Fruit fly (Drosophila melanogaster) whole organism, larva: ENCODE measurements around the gene cana.

Experiments used
- noc ChIP-seq: fragments of 200-800 bp; sonication (Bioruptor generic); optimal IDR thresholded peaks from 3 replicates; lab custom pipeline; 2019; ENCODE audit warnings: missing biosample characterization, mild to moderate bottlenecking, missing genetic modification characterization, moderate library complexity

cana gene

DNA sequence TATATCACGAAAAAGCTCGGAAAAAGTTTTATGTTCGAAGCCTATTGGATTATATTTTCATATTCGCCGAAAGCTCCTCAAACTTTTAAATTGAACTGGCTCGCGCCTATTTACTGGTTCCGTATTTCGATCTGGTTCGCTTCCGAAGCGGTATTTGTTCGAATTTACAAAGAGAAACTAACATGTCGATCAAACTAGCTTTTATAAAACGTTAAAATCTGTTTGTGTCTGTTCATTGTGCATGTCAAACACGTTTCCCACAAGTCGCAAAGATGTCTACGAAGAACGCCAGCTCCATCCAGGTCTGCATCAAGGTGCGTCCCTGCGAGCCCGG is at the start of gene cana:
Gene cana (plus strand): TSS at position 149 of the 334 bp plus-strand sequence.
- no peak for TF ChIP-seq noc

DNA sequence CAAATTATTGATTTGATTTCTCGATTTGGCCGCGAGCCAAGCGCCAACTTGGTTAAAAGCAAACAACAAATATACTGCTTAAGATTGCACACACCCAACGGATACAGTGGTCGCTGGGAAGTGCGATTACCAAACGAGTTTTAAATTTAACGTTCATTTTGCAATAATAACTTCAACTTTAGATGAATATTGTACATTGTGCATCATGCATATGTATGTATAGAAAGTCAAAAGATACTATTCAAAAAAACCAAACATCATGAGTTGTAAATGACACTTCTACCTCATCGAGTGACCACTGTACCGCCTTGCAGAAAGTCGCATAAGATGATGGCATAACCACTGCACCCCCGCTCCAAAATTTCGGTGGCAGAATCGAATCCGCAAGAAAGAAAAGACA is 48.8 kb upstream of the cana start:
- TF ChIP-seq noc: no peak

- TF ChIP-seq noc: no peak
Observed at dm6 chr2L:11221296-11221698, 48.3 kb upstream of the cana start.

DNA sequence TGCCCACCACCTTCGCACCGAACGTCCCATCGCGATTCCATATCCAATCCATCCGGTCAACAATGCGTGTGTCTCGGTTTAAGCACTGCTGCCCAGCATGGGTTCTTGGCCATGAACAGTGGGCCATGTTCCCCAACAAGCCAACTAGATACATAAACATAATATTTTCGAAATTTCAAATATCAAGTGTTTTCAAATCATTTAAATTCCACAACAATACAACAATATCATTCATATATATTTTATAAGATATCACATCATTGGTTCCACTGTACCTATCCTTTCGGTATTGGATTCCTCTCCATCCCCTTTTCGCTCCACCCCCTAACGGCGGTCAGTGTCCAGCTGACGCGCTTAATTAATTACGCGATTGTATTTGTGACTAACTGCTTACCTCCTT is 47.5 kb upstream of the cana start:
- TF ChIP-seq noc: no peak

dm6 chr2L:11224443-11224842 is 45.1 kb upstream of the cana start:
- no peak for TF ChIP-seq noc

DNA sequence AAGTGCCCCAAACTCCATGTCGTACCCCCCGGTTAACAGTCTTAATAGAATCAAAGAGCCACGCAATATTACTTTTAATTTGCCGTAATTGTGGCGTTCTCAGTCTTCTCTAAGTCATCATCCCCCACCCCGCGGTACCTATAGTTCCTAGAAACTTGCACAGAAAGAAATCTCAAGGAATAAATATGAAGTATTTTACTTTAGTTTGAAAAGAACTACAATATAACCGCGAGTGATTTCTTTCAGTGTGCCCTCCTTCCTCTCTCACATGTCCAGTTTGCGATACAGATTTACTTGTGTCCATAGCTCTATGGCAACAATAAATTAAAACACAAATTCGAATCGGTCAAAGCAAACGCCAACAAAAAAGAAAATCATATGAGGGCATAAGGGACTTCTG is 43.5 kb upstream of the cana start:
- no peak for TF ChIP-seq noc

dm6 chr2L:11227258-11227657 is 42.3 kb upstream of the cana start:
- TF ChIP-seq noc: no peak

- no peak for TF ChIP-seq noc
Observed at dm6 chr2L:11228039-11228438, 41.5 kb upstream of the cana start.

DNA sequence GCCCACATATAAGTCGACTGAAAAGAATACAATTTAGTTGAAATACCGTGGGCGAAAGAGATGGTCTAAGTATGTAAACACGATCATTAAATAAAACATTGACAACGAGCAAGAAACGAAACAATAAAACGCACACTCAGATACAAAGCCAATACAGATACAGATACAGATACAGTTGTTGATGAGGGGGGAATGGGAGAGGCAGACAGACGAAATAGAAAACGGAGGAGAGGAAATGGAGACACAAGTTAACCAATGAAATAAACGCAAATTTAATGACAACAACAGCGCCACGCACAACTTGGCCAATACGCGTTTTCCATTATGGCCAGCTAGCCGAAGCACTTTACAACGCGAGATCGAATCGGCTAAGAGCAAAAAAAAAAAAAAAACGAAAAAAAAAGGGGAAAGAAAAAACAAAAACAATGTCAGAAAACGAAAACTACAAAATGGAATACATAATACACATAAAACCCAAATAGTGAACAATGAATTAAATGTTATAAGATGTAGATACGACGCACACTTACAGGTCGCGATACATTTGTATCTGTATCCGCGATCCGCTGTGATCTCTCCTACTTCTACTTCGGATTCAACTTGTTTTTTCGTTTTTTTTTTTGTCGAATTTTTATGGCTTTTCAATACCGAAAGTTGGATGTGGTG is 40.5 kb upstream of the cana start:
- no peak for TF ChIP-seq noc

dm6 chr2L:11235534-11235933 is 34.0 kb upstream of the cana start:
- TF ChIP-seq noc: no peak

DNA sequence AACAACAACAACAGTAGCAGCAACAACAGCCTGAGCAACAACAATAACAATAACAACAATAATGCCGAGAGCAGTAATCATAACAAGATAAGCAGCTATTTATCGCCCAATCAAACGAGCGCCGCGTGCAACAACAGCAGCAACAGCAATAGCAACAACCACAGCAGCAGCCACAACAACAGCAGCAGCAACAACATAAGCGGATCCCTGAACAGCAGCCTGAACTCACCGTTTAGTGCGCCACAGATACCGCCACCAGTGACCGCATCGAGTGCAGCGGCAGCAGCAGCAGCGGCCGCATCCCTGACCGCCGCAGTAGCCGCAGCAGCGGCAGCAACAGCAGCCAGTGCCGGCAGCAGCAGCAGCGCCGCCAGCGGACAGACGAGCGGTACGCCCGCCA is 33.2 kb upstream of the cana start:
- TF ChIP-seq noc: no peak

DNA sequence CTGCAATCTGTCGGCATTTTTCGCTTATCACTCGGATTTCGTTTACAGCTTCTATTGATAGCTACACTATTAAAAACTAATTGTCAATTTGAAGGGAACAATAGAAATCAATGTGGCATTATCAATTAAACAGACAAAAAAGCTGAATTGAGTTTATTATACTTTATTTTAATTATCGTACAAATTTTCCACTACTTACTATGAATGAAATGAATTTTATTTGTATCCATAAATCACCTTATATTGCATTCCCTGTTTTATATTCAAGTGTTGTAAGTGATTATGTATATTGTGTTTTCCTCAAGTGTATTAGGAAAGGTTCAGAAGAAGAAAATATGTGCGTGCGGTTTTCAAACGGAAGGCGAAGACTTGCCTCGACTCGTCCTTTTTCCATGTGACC is 25.7 kb upstream of the cana start:
- TF ChIP-seq noc: no peak

- TF ChIP-seq noc: no peak
Observed at dm6 chr2L:11247730-11248129, 21.9 kb upstream of the cana start.

dm6 chr2L:11249376-11249775 is 20.2 kb upstream of the cana start:
- no peak for TF ChIP-seq noc

- TF ChIP-seq noc: no peak
Observed at dm6 chr2L:11251181-11251580, 18.4 kb upstream of the cana start.

- TF ChIP-seq noc: no peak
Observed at dm6 chr2L:11268933-11269631, 498 bp upstream of the cana start, which contains the start of gene cmet. Gene cmet (minus strand): TSS chr2L:11269002.

- peak; percentile 52 for TF ChIP-seq noc
Observed at dm6 chr2L:11271622-11272282, 2.2 kb downstream of the cana start.

DNA sequence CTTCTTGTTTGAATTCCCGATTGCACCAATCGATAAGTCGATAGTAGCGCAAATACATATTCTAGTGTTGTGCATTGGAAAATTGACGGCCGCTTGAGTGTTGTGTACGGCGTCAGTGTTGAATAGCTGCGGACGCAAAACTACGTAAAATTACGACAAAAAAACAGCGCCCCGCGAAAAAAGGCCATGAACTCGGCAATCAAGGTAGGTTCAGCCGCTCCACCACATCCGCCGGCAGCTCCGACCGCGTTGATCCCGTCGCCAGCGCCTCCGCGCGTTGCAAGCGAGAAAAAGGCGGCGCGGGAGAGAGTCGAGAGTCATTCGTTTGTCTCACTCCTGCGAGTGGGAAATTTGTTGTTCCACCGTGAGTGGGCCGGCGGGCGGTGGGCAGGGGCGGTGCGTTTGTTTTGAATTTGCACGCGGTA is 8.4 kb downstream of the cana start, which contains the start of gene CG33695:
Gene CG33695 (plus strand): TSS at position 95 of the 425 bp plus-strand sequence.
- no peak for TF ChIP-seq noc
